Worm (Caenorhabditis elegans) whole organism, L1 larva: Measurements from ENCODE around the gene F31E8.5.

Experiments used
- C04F5.9 ChIP-seq: sonication (generic microtip); optimal IDR thresholded peaks from 2 replicates; lab custom pipeline; 2016; ENCODE audit warnings: missing genetic modification characterization, missing compliant biosample characterization
- alr-1 ChIP-seq: fragments of 200-800 bp; sonication (Bioruptor generic); optimal IDR thresholded peaks from 2 replicates; lab custom pipeline; 2018; ENCODE audit warnings: borderline replicate concordance, mild to moderate bottlenecking, missing genetic modification characterization, missing compliant biosample characterization
- blmp-1 ChIP-seq: fragments of 150-350 bp; optimal IDR thresholded peaks from 2 replicates; lab custom pipeline; 2014; ENCODE audit warnings: missing biosample characterization, missing genetic modification characterization
- ceh-8 ChIP-seq: fragments of 200-800 bp; sonication (Bioruptor generic); optimal IDR thresholded peaks from 2 replicates; lab custom pipeline; 2018; ENCODE audit warnings: mild to moderate bottlenecking, missing genetic modification characterization, moderate library complexity, missing compliant biosample characterization
- ceh-82 ChIP-seq, 3 experiments: fragments of 150-350 bp in 1 of 3; sonication (generic microtip) in 2 of 3; optimal IDR thresholded peaks; 2 replicates each; lab custom pipeline; 2014 to 2017; ENCODE audit warnings: missing biosample characterization in 3 of 3, missing genetic modification characterization in 3 of 3
- dpl-1 ChIP-seq, 3 experiments: fragments of 150-350 bp in 2 of 3; sonication (generic microtip) in 1 of 3; optimal IDR thresholded peaks; 2 replicates each; lab custom pipeline; 2014 to 2017; ENCODE audit warnings: missing biosample characterization in 3 of 3, missing genetic modification characterization in 3 of 3, missing genetic modification reagents in 3 of 3
- dsc-1 ChIP-seq: sonication (generic microtip); optimal IDR thresholded peaks from 2 replicates; lab custom pipeline; 2016; ENCODE audit warnings: mild to moderate bottlenecking, missing genetic modification characterization, missing compliant biosample characterization
- efl-1 ChIP-seq, 4 experiments: fragments of 150-350 bp; optimal IDR thresholded peaks in 3 of 4; peaks in 1 of 4; 1 replicate in 1 of 4; 2 replicates in 3 of 4; lab custom pipeline; 2014; ENCODE audit warnings: missing biosample characterization in 2 of 4, missing genetic modification characterization in 2 of 4, missing genetic modification reagents in 2 of 4
- egl-13 ChIP-seq: sonication (generic microtip); optimal IDR thresholded peaks from 2 replicates; lab custom pipeline; 2016; ENCODE audit warnings: missing genotype, missing genetic modification reagents, missing genetic modification characterization, missing compliant biosample characterization
- egl-27 ChIP-seq, 2 experiments: fragments of 150-350 bp in 1 of 2; sonication (generic microtip); optimal IDR thresholded peaks; 3 replicates each; lab custom pipeline; 2017 to 2018; ENCODE audit warnings: missing biosample characterization in 2 of 2, missing genetic modification characterization in 2 of 2, missing genetic modification reagents in 2 of 2
- elt-2 ChIP-seq: sonication (generic microtip); optimal IDR thresholded peaks from 2 replicates; lab custom pipeline; 2016; ENCODE audit warnings: missing genetic modification characterization, mild to moderate bottlenecking, inconsistent platforms, missing compliant biosample characterization, missing genetic modification reagents
- fkh-10 ChIP-seq: sonication (generic microtip); optimal IDR thresholded peaks from 2 replicates; lab custom pipeline; 2017; ENCODE audit warnings: missing biosample characterization, missing genetic modification reagents, missing genetic modification characterization
- fkh-8 ChIP-seq: sonication (generic microtip); optimal IDR thresholded peaks from 2 replicates; lab custom pipeline; 2016; ENCODE audit warnings: mild to moderate bottlenecking, missing genetic modification characterization, missing compliant biosample characterization
- fos-1 ChIP-seq: fragments of 150-350 bp; optimal IDR thresholded peaks from 2 replicates; lab custom pipeline; 2014; ENCODE audit warnings: missing biosample characterization, missing genetic modification characterization
- grh-1 ChIP-seq: fragments of 200-800 bp; sonication (Bioruptor generic); IDR thresholded peaks from 2 replicates; pipeline ENCODE4 v1.3.6; 2022; ENCODE audit warnings: missing genetic modification reagents, missing genetic modification characterization, missing compliant biosample characterization
- isw-1 ChIP-seq: fragments of 200-800 bp; sonication (Bioruptor generic); IDR thresholded peaks from 2 replicates; pipeline ENCODE4 v1.3.6; 2022; ENCODE audit warnings: missing genetic modification characterization, missing compliant biosample characterization
- lin-14 ChIP-seq: fragments of 200-800 bp; sonication (Bioruptor generic); optimal IDR thresholded peaks from 2 replicates; lab custom pipeline; 2018; ENCODE audit warnings: mild to moderate bottlenecking, missing genetic modification characterization, moderate library complexity, missing compliant biosample characterization
- lin-35 ChIP-seq, 2 experiments: fragments of 150-350 bp; optimal IDR thresholded peaks; 2 replicates each; lab custom pipeline; 2014; ENCODE audit warnings: missing biosample characterization in 2 of 2, missing genetic modification characterization in 2 of 2, missing genetic modification reagents in 2 of 2
- lsy-2 ChIP-seq, 2 experiments: fragments of 150-350 bp; optimal IDR thresholded peaks; 2 replicates each; lab custom pipeline; 2014; ENCODE audit warnings: missing biosample characterization in 2 of 2, missing genetic modification characterization in 2 of 2
- mab-9 ChIP-seq: fragments of 200-800 bp; sonication (Bioruptor generic); IDR thresholded peaks from 2 replicates; pipeline ENCODE4 v1.3.6; 2022; ENCODE audit warnings: missing genetic modification reagents, missing genetic modification characterization, missing compliant biosample characterization
- mep-1 ChIP-seq: fragments of 150-350 bp; optimal IDR thresholded peaks from 2 replicates; lab custom pipeline; 2014; ENCODE audit warnings: missing biosample characterization, missing genetic modification characterization
- nhr-20 ChIP-seq: sonication (generic microtip); optimal IDR thresholded peaks from 2 replicates; lab custom pipeline; 2016; ENCODE audit warnings: mild to moderate bottlenecking, missing genetic modification characterization, missing compliant biosample characterization
- nhr-28 ChIP-seq: fragments of 150-350 bp; optimal IDR thresholded peaks from 2 replicates; lab custom pipeline; 2014; ENCODE audit warnings: missing biosample characterization, missing genetic modification characterization
- nhr-47 ChIP-seq: sonication (generic microtip); optimal IDR thresholded peaks from 2 replicates; lab custom pipeline; 2016; ENCODE audit warnings: mild to moderate bottlenecking, missing genetic modification characterization, moderate library complexity, missing compliant biosample characterization
- nhr-71 ChIP-seq: sonication (generic microtip); optimal IDR thresholded peaks from 2 replicates; lab custom pipeline; 2016; ENCODE audit warnings: mild to moderate bottlenecking, missing genetic modification characterization, moderate library complexity, missing compliant biosample characterization
- nhr-76 ChIP-seq: sonication (generic microtip); optimal IDR thresholded peaks from 2 replicates; lab custom pipeline; 2017; ENCODE audit warnings: missing biosample characterization, missing genetic modification characterization
- pax-3 ChIP-seq: fragments of 200-800 bp; sonication (Bioruptor generic); optimal IDR thresholded peaks from 2 replicates; lab custom pipeline; 2018; ENCODE audit warnings: mild to moderate bottlenecking, missing genetic modification characterization, moderate library complexity, missing compliant biosample characterization
- pqm-1 ChIP-seq: sonication (generic microtip); optimal IDR thresholded peaks from 3 replicates; lab custom pipeline; 2017; ENCODE audit warnings: missing biosample characterization, missing genetic modification characterization
- snu-23 ChIP-seq: sonication (generic microtip); optimal IDR thresholded peaks from 2 replicates; lab custom pipeline; 2016; ENCODE audit warnings: missing genetic modification characterization, missing compliant biosample characterization
- sup-37 ChIP-seq: fragments of 200-800 bp; sonication (Bioruptor generic); optimal IDR thresholded peaks from 2 replicates; lab custom pipeline; 2018; ENCODE audit warnings: mild to moderate bottlenecking, missing genetic modification characterization, missing compliant biosample characterization
- swsn-7 ChIP-seq: sonication (generic microtip); optimal IDR thresholded peaks from 2 replicates; lab custom pipeline; 2016; ENCODE audit warnings: missing genetic modification characterization, missing compliant biosample characterization
- tbx-2 ChIP-seq: sonication (generic microtip); optimal IDR thresholded peaks from 2 replicates; lab custom pipeline; 2016; ENCODE audit warnings: missing genetic modification characterization, missing compliant biosample characterization
- unc-130 ChIP-seq: fragments of 150-350 bp; optimal IDR thresholded peaks from 2 replicates; lab custom pipeline; 2017; ENCODE audit warnings: missing biosample characterization, missing genetic modification characterization, inconsistent platforms
- unc-86 ChIP-seq: sonication (generic microtip); optimal IDR thresholded peaks from 2 replicates; lab custom pipeline; 2016; ENCODE audit warnings: missing genetic modification characterization, missing compliant biosample characterization
- zag-1 ChIP-seq: fragments of 150-350 bp; optimal IDR thresholded peaks from 2 replicates; lab custom pipeline; 2014; ENCODE audit warnings: missing biosample characterization, missing genetic modification characterization
- zip-4 ChIP-seq: fragments of 200-800 bp; sonication (Bioruptor generic); optimal IDR thresholded peaks from 2 replicates; lab custom pipeline; 2018; ENCODE audit warnings: mild to moderate bottlenecking, missing genetic modification characterization, moderate library complexity, missing compliant biosample characterization
- ztf-11 ChIP-seq, 2 experiments: sonication (generic microtip); optimal IDR thresholded peaks; 2 replicates each; lab custom pipeline; 2016 to 2017; ENCODE audit warnings: missing genetic modification characterization in 2 of 2, missing biosample characterization in 1 of 2, missing compliant biosample characterization in 1 of 2

F31E8.5 gene

ce11 chrII:6820278-6820971 is 13.4 kb upstream of the F31E8.5 start:
- no peak for TF ChIP-seq nhr-28
- peak; percentile 30 for TF ChIP-seq snu-23
- no peak for TF ChIP-seq ceh-8
- TF ChIP-seq pqm-1 (tag; lab: Kevin White, UChicago) = no peak
- no peak for TF ChIP-seq dpl-1 (GFP tag; optimal IDR thresholded peaks at IDR 0.05; lab: Kevin White, UChicago)
- TF ChIP-seq nhr-20 (tag; lab: Kevin White, UChicago) = peak; percentile 15
- peak; percentile 27 for TF ChIP-seq nhr-71 (tag; lab: Kevin White, UChicago)
- TF ChIP-seq egl-27 (tag; optimal IDR thresholded peaks at IDR 0.05; lab: Kevin White, UChicago) = no peak
- no peak for TF ChIP-seq sup-37 (GFP tag; lab: Kevin White, UChicago)
- peak in 1 of 3 experiments; percentile 23 for TF ChIP-seq ceh-82 (tag; optimal IDR thresholded peaks at IDR 0.05; lab: Kevin White, UChicago)
- peak; percentile 45 for TF ChIP-seq fkh-10 (GFP tag; lab: Kevin White, UChicago)
- TF ChIP-seq unc-130 = no peak
- no peak for TF ChIP-seq zag-1 (tag; lab: Kevin White, UChicago)
- TF ChIP-seq isw-1 (GFP tag; lab: Robert Waterston, UW) = no peak
- peak in 1 of 2 experiments; percentile 11 for TF ChIP-seq lsy-2 (tag; optimal IDR thresholded peaks at IDR 0.05; lab: Kevin White, UChicago)
- TF ChIP-seq alr-1 = no peak
- TF ChIP-seq lin-14 (GFP tag; lab: Kevin White, UChicago) = peak; percentile 70

ce11 chrII:6816324-6816723 is 9.3 kb upstream of the F31E8.5 start:
- no peak for TF ChIP-seq fos-1 (tag; lab: Kevin White, UChicago)

ce11 chrII:6812514-6812913 is 5.5 kb upstream of the F31E8.5 start:
- TF ChIP-seq lin-14 (GFP tag; lab: Kevin White, UChicago) (peak; percentile 74), lin-35 (GFP tag; optimal IDR thresholded peaks at IDR 0.05; lab: Kevin White, UChicago) (no peak)
- TF ChIP-seq, all 84 proteins: peak for 1

DNA sequence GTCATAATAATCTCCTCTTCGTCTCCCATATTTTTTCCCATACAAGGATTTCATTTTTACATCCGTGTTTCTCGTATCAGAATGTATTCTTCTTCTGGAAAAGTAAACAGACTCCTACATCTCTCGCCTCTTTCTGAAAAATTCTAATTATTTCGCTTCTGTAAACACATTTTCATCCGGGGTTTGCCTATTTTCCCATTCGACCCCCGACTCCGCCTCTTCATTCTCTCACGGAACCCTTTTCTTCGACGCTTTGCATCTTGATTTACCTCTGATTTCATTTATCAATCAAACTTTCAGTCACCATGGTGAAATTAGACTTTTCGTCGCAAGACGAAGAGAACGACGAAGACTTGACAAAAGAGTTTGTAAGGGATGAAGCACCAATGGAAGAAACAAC is 3.6 kb upstream of the F31E8.5 start, which contains the start of gene snt-1:
Gene snt-1, plus strand, starts transcription at position 301 of the 400 bp plus-strand sequence.
- TF ChIP-seq elt-2 (no peak), grh-1 (GFP tag; lab: Robert Waterston, UW) (0 out of 2 replicates have a peak, but pooled peaks have one; percentile 11), dsc-1 (tag; lab: Kevin White, UChicago) (peak; percentile 79)

ce11 chrII:6808539-6808938 is 1.5 kb upstream of the F31E8.5 start:
- TF ChIP-seq blmp-1 (no peak), nhr-71 (tag; lab: Kevin White, UChicago) (peak; percentile 20), lsy-2 (tag; optimal IDR thresholded peaks at IDR 0.05; lab: Kevin White, UChicago) (peak in 1 of 2 experiments; percentile 33), efl-1 (optimal IDR thresholded peaks at IDR 0.05; lab: Kevin White, UChicago) (no peak), efl-1 (GFP tag; optimal IDR thresholded peaks at IDR 0.05 in 1 of 2; lab: Kevin White, UChicago) (no peak), lin-14 (GFP tag; lab: Kevin White, UChicago) (peak; percentile 78), fkh-10 (GFP tag; lab: Kevin White, UChicago) (peak; percentile 12), zip-4 (GFP tag; lab: Kevin White, UChicago) (no peak), nhr-76 (no peak), tbx-2 (tag; lab: Kevin White, UChicago) (peak; percentile 21), mep-1 (peak; percentile 22), swsn-7 (peak; percentile 33), mab-9 (GFP tag; lab: Robert Waterston, UW) (no peak), pax-3 (tag; lab: Kevin White, UChicago) (no peak), nhr-47 (tag; lab: Kevin White, UChicago) (peak; percentile 29), egl-13 (tag; lab: Kevin White, UChicago) (no peak), ceh-82 (tag; optimal IDR thresholded peaks at IDR 0.05; lab: Kevin White, UChicago) (peak in 1 of 3 experiments; percentile 31), ztf-11 (tag; optimal IDR thresholded peaks at IDR 0.05; lab: Kevin White, UChicago) (no peak), unc-86 (peak; percentile 16), lin-35 (GFP tag; optimal IDR thresholded peaks at IDR 0.05; lab: Kevin White, UChicago) (peak in 1 of 2 experiments; percentile 5), fkh-8 (tag; lab: Kevin White, UChicago) (peak; percentile 51), C04F5.9 (tag; lab: Kevin White, UChicago) (no peak)
- TF ChIP-seq, all 84 proteins: peak for 12
